Worm (Caenorhabditis elegans): ENCODE measurements around the gene dot-1.2.

The dot-1.2 gene

ce11 chrX:11848618-11849017 is 20.5 kb downstream of the dot-1.2 start, which contains the start of gene F54F7.9:
F54F7.9 (minus strand) TSS chrX:11848718.
- TF ChIP-seq lim-6 (tag; optimal IDR thresholded peaks at IDR 0.05): no peak
- TF ChIP-seq ztf-16 (tag; optimal IDR thresholded peaks at IDR 0.05): no peak
- TF ChIP-seq ceh-24 (tag; optimal IDR thresholded peaks at IDR 0.05): no peak
- no peak for TF ChIP-seq hlh-15 (tag; optimal IDR thresholded peaks at IDR 0.05)
- TF ChIP-seq unc-55 (GFP tag; optimal IDR thresholded peaks at IDR 0.05): no peak
- no peak for TF ChIP-seq ceh-22 (tag; optimal IDR thresholded peaks at IDR 0.05)
- no peak for TF ChIP-seq ceh-9 (tag; optimal IDR thresholded peaks at IDR 0.05)
- TF ChIP-seq hlh-6 (tag; optimal IDR thresholded peaks at IDR 0.05): no peak
- TF ChIP-seq ahr-1 (tag; optimal IDR thresholded peaks at IDR 0.05): no peak
- no peak for TF ChIP-seq ama-1 (optimal IDR thresholded peaks at IDR 0.05)
- TF ChIP-seq sox-4 (tag; optimal IDR thresholded peaks at IDR 0.05): no peak
- TF ChIP-seq pax-1 (tag; optimal IDR thresholded peaks at IDR 0.05): no peak
- TF ChIP-seq pqm-1 (tag; optimal IDR thresholded peaks at IDR 0.05): no peak
- no peak for TF ChIP-seq ref-2 (tag; optimal IDR thresholded peaks at IDR 0.05)
- TF ChIP-seq C08G9.2 (tag; optimal IDR thresholded peaks at IDR 0.05): no peak
- TF ChIP-seq ets-4 (tag; optimal IDR thresholded peaks at IDR 0.05): no peak
- no peak for TF ChIP-seq nhr-232 (tag; optimal IDR thresholded peaks at IDR 0.05)

- no peak for TF ChIP-seq gmeb-2 (tag; optimal IDR thresholded peaks at IDR 0.05)
- no peak for TF ChIP-seq hlh-8 (tag; optimal IDR thresholded peaks at IDR 0.05)
- TF ChIP-seq hlh-6 (tag; optimal IDR thresholded peaks at IDR 0.05): no peak
- TF ChIP-seq ref-2 (tag; optimal IDR thresholded peaks at IDR 0.05): no peak
- no peak for TF ChIP-seq ttx-3 (tag; optimal IDR thresholded peaks at IDR 0.05)
- TF ChIP-seq pag-3 (tag; optimal IDR thresholded peaks at IDR 0.05; ENCODE audit: borderline replicate concordance): no peak
- no peak for TF ChIP-seq zip-5 (tag; optimal IDR thresholded peaks at IDR 0.05)
- TF ChIP-seq che-1 (tag; optimal IDR thresholded peaks at IDR 0.05): no peak
- TF ChIP-seq ama-1 (optimal IDR thresholded peaks at IDR 0.05): no peak
- TF ChIP-seq ceh-31 (tag; optimal IDR thresholded peaks at IDR 0.05): no peak
- TF ChIP-seq pqm-1 (tag; optimal IDR thresholded peaks at IDR 0.05): no peak
- TF ChIP-seq ceh-48 (tag; optimal IDR thresholded peaks at IDR 0.05): no peak
- no peak for TF ChIP-seq tbx-2 (tag; optimal IDR thresholded peaks at IDR 0.05)
Observed at ce11 chrX:11843363-11843762, 25.8 kb downstream of the dot-1.2 start, which contains the start of gene F54F7.2. F54F7.2 (plus strand) TSS chrX:11843663.

- TF ChIP-seq hlh-13 (GFP tag; optimal IDR thresholded peaks at IDR 0.05) (no peak), che-1 (tag; optimal IDR thresholded peaks at IDR 0.05) (no peak), odd-2 (tag; optimal IDR thresholded peaks at IDR 0.05) (no peak), pha-2 (tag; optimal IDR thresholded peaks at IDR 0.05) (no peak), C38D4.7 (GFP tag; optimal IDR thresholded peaks at IDR 0.05) (no peak), nhr-232 (tag; optimal IDR thresholded peaks at IDR 0.05) (no peak), pros-1 (tag; optimal IDR thresholded peaks at IDR 0.05) (no peak), ttx-3 (tag; optimal IDR thresholded peaks at IDR 0.05) (no peak), tbx-7 (tag; optimal IDR thresholded peaks at IDR 0.05) (no peak), hlh-15 (tag; optimal IDR thresholded peaks at IDR 0.05) (no peak), eyg-1 (tag; optimal IDR thresholded peaks at IDR 0.05) (no peak), sox-4 (tag; optimal IDR thresholded peaks at IDR 0.05) (no peak)
Observed at ce11 chrX:11837378-11837777, 31.8 kb downstream of the dot-1.2 start, which contains the start of gene taf-7.1. taf-7.1 (minus strand) TSS chrX:11837478.

ce11 chrX:11828661-11829060 is 40.5 kb downstream of the dot-1.2 start:
- TF ChIP-seq ceh-34 (tag; optimal IDR thresholded peaks at IDR 0.05): no peak
- no peak for TF ChIP-seq hlh-8 (tag; optimal IDR thresholded peaks at IDR 0.05)
- TF ChIP-seq hlh-30 (tag; optimal IDR thresholded peaks at IDR 0.05; ENCODE audit: insufficient read depth): no peak

ce11 chrX:11827528-11827927 is 41.6 kb downstream of the dot-1.2 start:
- TF ChIP-seq fkh-6 (tag; optimal IDR thresholded peaks at IDR 0.05) (no peak), T23F11.4 (GFP tag; optimal IDR thresholded peaks at IDR 0.05) (no peak), Y22D7AL.16 (tag; optimal IDR thresholded peaks at IDR 0.05) (no peak), ceh-30 (tag; optimal IDR thresholded peaks at IDR 0.05) (no peak), pros-1 (tag; optimal IDR thresholded peaks at IDR 0.05) (no peak)

Data from whole organism, late embryonic.